Fruit fly (Drosophila melanogaster) whole organism, embryonic: ENCODE results near the gene jim.

ENCODE experiments used
- Adf1 ChIP-seq: fragments of 200-800 bp; sonication (Bioruptor generic); IDR thresholded peaks from 2 replicates; pipeline ENCODE4 v1.3.6; 2022; ENCODE audit warnings: missing biosample characterization, missing genetic modification characterization
- Atf-2 ChIP-seq: fragments of 200-800 bp; sonication (Bioruptor generic); optimal IDR thresholded peaks from 2 replicates; lab custom pipeline; 2016; ENCODE audit warnings: missing biosample characterization, missing genetic modification characterization
- B-H1 ChIP-seq: fragments of 200-800 bp; sonication (Bioruptor generic); IDR thresholded peaks from 3 replicates; pipeline ENCODE4 v1.3.6; 2022; ENCODE audit warnings: missing biosample characterization, missing genetic modification characterization
- CG12219 ChIP-seq: fragments of 200-800 bp; sonication (Bioruptor generic); optimal IDR thresholded peaks from 3 replicates; lab custom pipeline; 2018; ENCODE audit warnings: missing biosample characterization, mild to moderate bottlenecking, missing genetic modification characterization
- CG12236 ChIP-seq: fragments of 200-800 bp; sonication (Bioruptor generic); optimal IDR thresholded peaks from 2 replicates; lab custom pipeline; 2016; ENCODE audit warnings: missing biosample characterization, missing genetic modification characterization
- CG12744 ChIP-seq: fragments of 200-800 bp; sonication (Bioruptor generic); optimal IDR thresholded peaks from 2 replicates; lab custom pipeline; 2016; ENCODE audit warnings: missing biosample characterization, missing genetic modification characterization
- CG14710 ChIP-seq: fragments of 200-800 bp; sonication (Bioruptor generic); optimal IDR thresholded peaks from 3 replicates; lab custom pipeline; 2019; ENCODE audit warnings: missing biosample characterization, mild to moderate bottlenecking, missing genetic modification characterization, moderate library complexity
- CG15269 ChIP-seq: fragments of 200-800 bp; sonication (Bioruptor generic); optimal IDR thresholded peaks from 2 replicates; lab custom pipeline; 2018; ENCODE audit warnings: missing biosample characterization, mild to moderate bottlenecking, missing genetic modification characterization, moderate library complexity
- CG16815 ChIP-seq: fragments of 200-800 bp; sonication (Bioruptor generic); optimal IDR thresholded peaks from 3 replicates; lab custom pipeline; 2017; ENCODE audit warnings: missing biosample characterization, mild to moderate bottlenecking, missing genetic modification characterization
- CG18011 ChIP-seq: fragments of 200-800 bp; sonication (Bioruptor generic); optimal IDR thresholded peaks from 2 replicates; lab custom pipeline; 2017; ENCODE audit warnings: missing biosample characterization, missing genetic modification characterization, mild to moderate bottlenecking, moderate library complexity, missing genotype
- CG2202 ChIP-seq: fragments of 200-800 bp; sonication (Bioruptor generic); optimal IDR thresholded peaks from 2 replicates; lab custom pipeline; 2018; ENCODE audit warnings: missing biosample characterization, mild to moderate bottlenecking, missing genetic modification characterization
- CG30020 ChIP-seq: fragments of 200-800 bp; optimal IDR thresholded peaks from 2 replicates; lab custom pipeline; 2019; ENCODE audit warnings: missing biosample characterization, mild to moderate bottlenecking, missing genetic modification characterization, moderate library complexity
- CG34224 ChIP-seq: fragments of 200-800 bp; sonication (Bioruptor generic); IDR thresholded peaks from 3 replicates; pipeline ENCODE4 v1.3.6; 2022; ENCODE audit warnings: missing biosample characterization, missing genetic modification characterization; ENCODE audit not compliant: partially characterized antibody
- CG34376 ChIP-seq: fragments of 200-800 bp; sonication (Bioruptor generic); optimal IDR thresholded peaks from 2 replicates; lab custom pipeline; 2018; ENCODE audit warnings: missing biosample characterization, mild to moderate bottlenecking, missing genetic modification characterization
- CG3726 ChIP-seq: fragments of 200-800 bp; sonication (Bioruptor generic); IDR thresholded peaks from 3 replicates; pipeline ENCODE4, ENCODE4 v1.3.6; 2022; ENCODE audit warnings: missing biosample characterization, missing genetic modification characterization
- CG6813 ChIP-seq: fragments of 200-800 bp; sonication (Bioruptor generic); optimal IDR thresholded peaks from 2 replicates; lab custom pipeline; 2017; ENCODE audit warnings: missing biosample characterization, missing genetic modification characterization, mild to moderate bottlenecking, moderate library complexity, missing genetic modification reagents
- CG6854 ChIP-seq: fragments of 200-800 bp; sonication (Bioruptor generic); optimal IDR thresholded peaks from 3 replicates; lab custom pipeline; 2017; ENCODE audit warnings: missing biosample characterization, mild to moderate bottlenecking, missing genetic modification characterization
- CG7963 ChIP-seq: fragments of 200-800 bp; sonication (Bioruptor generic); IDR thresholded peaks from 3 replicates; pipeline ENCODE4 v1.3.6; 2022; ENCODE audit warnings: missing biosample characterization, missing genetic modification characterization; ENCODE audit not compliant: partially characterized antibody
- CG8089 ChIP-seq: fragments of 200-800 bp; sonication (Bioruptor generic); optimal IDR thresholded peaks from 3 replicates; lab custom pipeline; 2016; ENCODE audit warnings: missing biosample characterization, missing genetic modification characterization
- CG8290 ChIP-seq, 3 experiments: fragments of 200-800 bp; sonication (Bioruptor generic); optimal IDR thresholded peaks; 2 replicates each; lab custom pipeline; 2016 to 2019; ENCODE audit warnings: missing biosample characterization in 3 of 3, missing genetic modification characterization in 3 of 3, mild to moderate bottlenecking in 2 of 3, moderate library complexity in 1 of 3
- CrebB ChIP-seq: fragments of 200-800 bp; sonication (Bioruptor generic); optimal IDR thresholded peaks from 3 replicates; lab custom pipeline; 2018; ENCODE audit warnings: missing biosample characterization, mild to moderate bottlenecking, missing genetic modification characterization
- Dll ChIP-seq: fragments of 200-800 bp; sonication (Bioruptor generic); IDR thresholded peaks from 4 replicates; pipeline ENCODE4 v1.3.6; 2022; ENCODE audit warnings: missing biosample characterization, missing genetic modification characterization; ENCODE audit not compliant: partially characterized antibody
- Dp ChIP-seq: fragments of 200-800 bp; sonication (Bioruptor generic); optimal IDR thresholded peaks from 2 replicates; lab custom pipeline; 2018; ENCODE audit warnings: missing biosample characterization, mild to moderate bottlenecking, missing genetic modification characterization, moderate library complexity
- HHEX ChIP-seq: fragments of 200-800 bp; sonication (Bioruptor generic); optimal IDR thresholded peaks from 3 replicates; lab custom pipeline; 2017; ENCODE audit warnings: missing biosample characterization, mild to moderate bottlenecking, missing genetic modification characterization, missing genetic modification reagents
- Hr3 ChIP-seq: fragments of 200-800 bp; sonication (Bioruptor generic); optimal IDR thresholded peaks from 3 replicates; lab custom pipeline; 2016; ENCODE audit warnings: missing biosample characterization, missing genetic modification characterization
- Hr51 ChIP-seq, 2 experiments: fragments of 200-800 bp; sonication (Bioruptor generic); optimal IDR thresholded peaks; 2 replicates in 1 of 2; 3 replicates in 1 of 2; lab custom pipeline; 2016 to 2018; ENCODE audit warnings: missing biosample characterization in 2 of 2, missing genetic modification characterization in 2 of 2, mild to moderate bottlenecking in 1 of 2, moderate library complexity in 1 of 2
- Med ChIP-seq: fragments of 200-800 bp; sonication (Bioruptor generic); peaks from one replicate; lab custom pipeline; 2016; ENCODE audit warnings: missing biosample characterization, missing genetic modification characterization, mild to moderate bottlenecking, inconsistent platforms, moderate library complexity
- Optix ChIP-seq: fragments of 200-800 bp; sonication (Bioruptor generic); IDR thresholded peaks from 3 replicates; pipeline ENCODE4 v1.3.6; 2022; ENCODE audit warnings: missing biosample characterization, missing genetic modification characterization
- Rfx ChIP-seq: fragments of 200-800 bp; sonication (Bioruptor generic); IDR thresholded peaks from 2 replicates; pipeline ENCODE4 v1.3.6; 2022; ENCODE audit warnings: missing biosample characterization, missing genetic modification characterization
- Six4 ChIP-seq: fragments of 200-800 bp; sonication (Bioruptor generic); optimal IDR thresholded peaks from 2 replicates; lab custom pipeline; 2016; ENCODE audit warnings: missing biosample characterization, missing genetic modification characterization
- btn ChIP-seq: fragments of 200-800 bp; sonication (Bioruptor generic); optimal IDR thresholded peaks from 2 replicates; lab custom pipeline; 2016; ENCODE audit warnings: missing biosample characterization, missing genetic modification characterization
- crc ChIP-seq: fragments of 200-800 bp; sonication (Bioruptor generic); optimal IDR thresholded peaks from 2 replicates; lab custom pipeline; 2016; ENCODE audit warnings: missing biosample characterization, missing genetic modification characterization
- en ChIP-seq: fragments of 200-800 bp; sonication (Bioruptor generic); optimal IDR thresholded peaks from 2 replicates; lab custom pipeline; 2016; ENCODE audit warnings: missing biosample characterization, missing genetic modification characterization
- esg ChIP-seq: fragments of 200-800 bp; sonication (Bioruptor generic); conservative IDR thresholded peaks from 2 replicates; pipeline ENCODE4 v1.3.6; 2022; ENCODE audit warnings: missing biosample characterization, missing genetic modification characterization
- lbe ChIP-seq: fragments of 200-800 bp; sonication (Bioruptor generic); optimal IDR thresholded peaks from 2 replicates; lab custom pipeline; 2016; ENCODE audit warnings: missing biosample characterization, mild to moderate bottlenecking, missing genetic modification characterization
- ranshi ChIP-seq: fragments of 200-800 bp; sonication (Bioruptor generic); IDR thresholded peaks from 2 replicates; pipeline ENCODE4 v1.3.6; 2022; ENCODE audit warnings: missing biosample characterization, missing genetic modification characterization
- repo ChIP-seq: fragments of 200-800 bp; sonication (Bioruptor generic); optimal IDR thresholded peaks from 2 replicates; lab custom pipeline; 2016; ENCODE audit warnings: missing biosample characterization, missing genetic modification characterization
- salm ChIP-seq: fragments of 200-800 bp; sonication (Bioruptor generic); optimal IDR thresholded peaks from 2 replicates; lab custom pipeline; 2018; ENCODE audit warnings: missing biosample characterization, mild to moderate bottlenecking, missing genetic modification characterization
- sc ChIP-seq, 3 experiments: fragments of >200 bp in 2 of 3; fragments of 200-800 bp in 1 of 3; sonication (Bioruptor generic) in 1 of 3; optimal IDR thresholded peaks; 2 replicates in 2 of 3; 3 replicates in 1 of 3; lab custom pipeline; 2017; ENCODE audit warnings: mild to moderate bottlenecking in 1 of 3, missing biosample characterization in 1 of 3, missing genetic modification characterization in 1 of 3, missing genetic modification reagents in 1 of 3
- seq ChIP-seq: fragments of 200-800 bp; sonication (Bioruptor generic); IDR thresholded peaks from 2 replicates; pipeline ENCODE4 v1.3.6; 2022; ENCODE audit warnings: missing biosample characterization, missing genetic modification characterization
- shn ChIP-seq: fragments of 200-800 bp; sonication (Bioruptor generic); optimal IDR thresholded peaks from 3 replicates; lab custom pipeline; 2016; ENCODE audit warnings: missing biosample characterization, missing genetic modification characterization
- so ChIP-seq: fragments of 200-800 bp; sonication (Bioruptor generic); IDR thresholded peaks from 3 replicates; pipeline ENCODE4 v1.3.6; 2022; ENCODE audit warnings: missing biosample characterization, missing genetic modification characterization
- sob ChIP-seq: fragments of 200-800 bp; sonication (Bioruptor generic); IDR thresholded peaks from 2 replicates; pipeline ENCODE4 v1.3.6; 2022; ENCODE audit warnings: missing biosample characterization, missing genetic modification characterization
- tgo ChIP-seq: fragments of 200-800 bp; sonication (Bioruptor generic); IDR thresholded peaks from 3 replicates; pipeline ENCODE4 v1.3.6; 2022; ENCODE audit warnings: missing biosample characterization, missing genetic modification characterization
- tll ChIP-seq, 2 experiments: fragments of 200-800 bp in 1 of 2; fragments of >200 bp in 1 of 2; sonication (Bioruptor generic) in 1 of 2; optimal IDR thresholded peaks; 2 replicates each; lab custom pipeline; 2017 to 2019; ENCODE audit warnings: missing biosample characterization in 2 of 2, missing genetic modification characterization in 2 of 2, mild to moderate bottlenecking in 1 of 2, moderate library complexity in 1 of 2
- tx ChIP-seq: fragments of 200-800 bp; sonication (Bioruptor generic); optimal IDR thresholded peaks from 2 replicates; lab custom pipeline; 2016; ENCODE audit warnings: missing biosample characterization, missing genetic modification characterization
- unpg ChIP-seq: fragments of 200-800 bp; sonication (Bioruptor generic); optimal IDR thresholded peaks from 3 replicates; lab custom pipeline; 2018; ENCODE audit warnings: missing biosample characterization, mild to moderate bottlenecking, missing genetic modification characterization, moderate library complexity
- wdn ChIP-seq: fragments of 200-800 bp; sonication (Bioruptor generic); IDR thresholded peaks from 2 replicates; pipeline ENCODE4 v1.3.6; 2022; ENCODE audit warnings: missing biosample characterization, missing genetic modification characterization

jim gene

DNA sequence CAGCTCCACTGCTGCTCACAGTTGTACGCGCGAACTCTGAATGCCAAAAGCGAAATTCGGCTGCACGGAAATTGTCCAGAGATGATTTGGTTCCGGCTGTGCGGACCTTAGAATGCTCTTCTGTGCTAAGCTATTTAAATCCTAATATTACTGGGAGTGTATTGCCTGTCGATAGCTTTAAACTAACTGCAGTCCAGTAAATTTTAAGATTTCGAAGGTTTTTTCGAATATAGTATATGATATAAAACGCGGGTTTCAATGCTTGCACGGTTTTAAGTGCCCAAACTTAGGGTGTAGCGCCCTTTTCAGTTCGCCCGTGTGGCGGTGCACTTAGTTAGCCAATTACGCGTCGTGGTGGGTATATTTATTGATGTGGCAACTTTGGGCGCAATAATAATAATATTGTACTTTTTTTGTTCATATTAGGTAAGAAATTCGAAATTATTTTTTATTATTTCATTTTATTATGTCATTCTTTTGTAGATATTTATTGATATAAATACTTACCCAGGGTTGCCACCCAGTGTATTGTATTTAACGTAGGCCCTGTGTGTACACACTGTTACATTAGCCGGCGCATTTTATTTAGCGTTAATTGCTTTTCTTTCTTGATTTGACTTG is 43.8 kb upstream of the jim start, which contains the start of the genes Chro and Ssl1 (continued):
- TF ChIP-seq CG3726 (GFP tag; lab: Robert Waterston, UW) (peak; percentile 100), tgo (peak; percentile 100), Optix (GFP tag; lab: Robert Waterston, UW) (peak; percentile 100), CG34376 (peak; percentile 100), Hr3 (GFP tag; lab: Kevin White, UChicago) (peak; percentile 100), CG34224 (0 out of 3 replicates have a peak, but pooled peaks have one; percentile 28), CG30020 (tag; lab: Kevin White, UChicago) (peak; percentile 93), CG8089 (GFP tag; lab: Kevin White, UChicago) (peak; percentile 100), seq (GFP tag; lab: Robert Waterston, UW) (peak; percentile 100), crc (peak; percentile 100), CG2202 (tag; lab: Kevin White, UChicago) (peak; percentile 100), CrebB (tag; lab: Kevin White, UChicago) (peak; percentile 100), CG15269 (peak; percentile 100), Rfx (GFP tag; lab: Robert Waterston, UW) (peak; percentile 100), lbe (GFP tag; lab: Kevin White, UChicago) (peak; percentile 99), Atf-2 (GFP tag; lab: Kevin White, UChicago) (peak; percentile 100), Dll (no peak; the same call in 3 of the 4 replicates), sob (GFP tag; lab: Robert Waterston, UW) (peak; percentile 100), sc (optimal IDR thresholded peaks at IDR 0.05; lab: Kevin White, UChicago) (no peak), sc (GFP tag; optimal IDR thresholded peaks at IDR 0.05; lab: Kevin White, UChicago) (peak; percentile 100), CG12236 (peak; percentile 100), so (peak; percentile 100), CG16815 (GFP tag; lab: Kevin White, UChicago) (peak; percentile 100), ranshi (GFP tag; lab: Robert Waterston, UW) (peak; percentile 100), Hr51 (GFP tag; optimal IDR thresholded peaks at IDR 0.05; lab: Kevin White, UChicago) (peak; percentile 100), repo (peak; percentile 100), CG6813 (peak; percentile 100), esg (GFP tag; lab: Robert Waterston, UW) (peak; percentile 100), CG14710 (tag; lab: Kevin White, UChicago) (peak; percentile 100), HHEX (GFP tag; lab: Kevin White, UChicago) (peak; percentile 100), tll (GFP tag; optimal IDR thresholded peaks at IDR 0.05; lab: Kevin White, UChicago) (peak; percentile 82 to 88), wdn (GFP tag; lab: Robert Waterston, UW) (peak; percentile 99), CG6854 (GFP tag; lab: Kevin White, UChicago) (peak; percentile 100), unpg (GFP tag; lab: Kevin White, UChicago) (peak; percentile 100), salm (tag; lab: Kevin White, UChicago) (peak; percentile 100), CG12744 (peak; percentile 100), shn (GFP tag; lab: Kevin White, UChicago) (peak; percentile 100), btn (peak; percentile 100), B-H1 (GFP tag; lab: Robert Waterston, UW) (peak; percentile 100), CG8290 (GFP tag; optimal IDR thresholded peaks at IDR 0.05; lab: Kevin White, UChicago) (peak; percentile 100), CG8290 (tag; optimal IDR thresholded peaks at IDR 0.05; lab: Kevin White, UChicago) (peak; percentile 99 to 100), en (GFP tag; lab: Kevin White, UChicago) (peak; percentile 100), Med (GFP tag; lab: Kevin White, UChicago) (peak; percentile 100), Six4 (GFP tag; lab: Kevin White, UChicago) (peak; percentile 100), Adf1 (GFP tag; lab: Robert Waterston, UW) (peak; percentile 94), Dp (GFP tag; lab: Kevin White, UChicago) (peak; percentile 59), CG18011 (GFP tag; lab: Kevin White, UChicago) (peak; percentile 94), CG7963 (GFP tag; lab: Robert Waterston, UW) (no peak), CG12219 (GFP tag; lab: Kevin White, UChicago) (peak; percentile 100), tx (GFP tag; lab: Kevin White, UChicago) (peak; percentile 100)
